Fruit fly (Drosophila melanogaster): ENCODE data around the gene Kul.

Kul gene

dm6 chr3R:29748591-29749303 lies 23.1 kb downstream of the Kul start, which contains the start of the genes ATPsyngamma and yata (continued):
- TF ChIP-seq CG9932 (GFP tag; IDR thresholded peaks at IDR 0.05) = peak; percentile 53; the same call in 1 of the 2 replicates
- TF ChIP-seq pzg (GFP tag; optimal IDR thresholded peaks at IDR 0.05) = peak; percentile 49
- TF ChIP-seq ind (GFP tag; optimal IDR thresholded peaks at IDR 0.05) = peak; percentile 36
- TF ChIP-seq Dip3 (GFP tag; optimal IDR thresholded peaks at IDR 0.05) = no peak
- peak; percentile 32 for TF ChIP-seq salm (tag; optimal IDR thresholded peaks at IDR 0.05)
- TF ChIP-seq Dbx (GFP tag; IDR thresholded peaks at IDR 0.05) = no peak
- no peak for TF ChIP-seq CG8089 (GFP tag; optimal IDR thresholded peaks at IDR 0.05)
- TF ChIP-seq mld (GFP tag; IDR thresholded peaks at IDR 0.05; ENCODE audit: partially characterized antibody) = 0 out of 3 replicates have a peak, but pooled peaks have one; percentile 36
- no peak for TF ChIP-seq ttk (GFP tag; IDR thresholded peaks at IDR 0.05)
- TF ChIP-seq prd (optimal IDR thresholded peaks at IDR 0.05) = no peak
- peak; percentile 50; the same call in 2 of the 3 replicates for TF ChIP-seq prd (GFP tag; IDR thresholded peaks at IDR 0.05)
- peak; percentile 6 for TF ChIP-seq Med (GFP tag)
- 0 out of 2 replicates have a peak, but pooled peaks have one; percentile 30 for TF ChIP-seq nerfin-2 (GFP tag; IDR thresholded peaks at IDR 0.05; ENCODE audit: partially characterized antibody)
- peak; percentile 81 for TF ChIP-seq bbx (GFP tag; IDR thresholded peaks at IDR 0.05; ENCODE audit: partially characterized antibody)
- peak; percentile 70 for TF ChIP-seq CG14710 (tag; optimal IDR thresholded peaks at IDR 0.05)
- no peak for TF ChIP-seq CG16815 (GFP tag; optimal IDR thresholded peaks at IDR 0.05)
- TF ChIP-seq Hand (GFP tag; optimal IDR thresholded peaks at IDR 0.05) = no peak
- TF ChIP-seq CG17912 (GFP tag; optimal IDR thresholded peaks at IDR 0.05) = peak; percentile 20
- TF ChIP-seq CG2116 (GFP tag; optimal IDR thresholded peaks at IDR 0.05) = peak; percentile 30
- no peak for TF ChIP-seq scrt (GFP tag; optimal IDR thresholded peaks at IDR 0.05)
- peak; percentile 79 for TF ChIP-seq CG6791 (GFP tag; IDR thresholded peaks at IDR 0.05; ENCODE audit: partially characterized antibody)
- peak; percentile 67 for TF ChIP-seq oc (tag; optimal IDR thresholded peaks at IDR 0.05)
- peak; percentile 67 for TF ChIP-seq sna (GFP tag; IDR thresholded peaks at IDR 0.05; ENCODE audit: partially characterized antibody)
- no peak for TF ChIP-seq CG6175 (GFP tag; IDR thresholded peaks at IDR 0.05)
- TF ChIP-seq CG14860 (GFP tag; IDR thresholded peaks at IDR 0.05; ENCODE audit: partially characterized antibody) = peak; percentile 22; the same call in 1 of the 3 replicates
- TF ChIP-seq sisA (GFP tag; IDR thresholded peaks at IDR 0.05) = 0 out of 2 replicates have a peak, but pooled peaks have one; percentile 28
- peak; percentile 43 for TF ChIP-seq CG33557 (GFP tag; optimal IDR thresholded peaks at IDR 0.05)
- TF ChIP-seq CG17328 (GFP tag; IDR thresholded peaks at IDR 0.05) = no peak
- TF ChIP-seq Myb (GFP tag; optimal IDR thresholded peaks at IDR 0.05) = no peak
- TF ChIP-seq ems (GFP tag; optimal IDR thresholded peaks at IDR 0.05) = no peak
- TF ChIP-seq CG32532 (GFP tag; IDR thresholded peaks at IDR 0.05) = peak; percentile 54; the same call in 1 of the 2 replicates
- TF ChIP-seq CG6272 (GFP tag; IDR thresholded peaks at IDR 0.05) = no peak
- peak; percentile 19 for TF ChIP-seq CG13624 (GFP tag; optimal IDR thresholded peaks at IDR 0.05)
- TF ChIP-seq Pdp1 (GFP tag; optimal IDR thresholded peaks at IDR 0.05) = peak in 1 of 2 experiments; percentile 99
- TF ChIP-seq z (GFP tag; IDR thresholded peaks at IDR 0.05) = no peak
- peak; percentile 66 for TF ChIP-seq B-H2 (GFP tag; optimal IDR thresholded peaks at IDR 0.05)
- 0 out of 3 replicates have a peak, but pooled peaks have one; percentile 26 for TF ChIP-seq tgo (GFP tag; IDR thresholded peaks at IDR 0.05)
- TF ChIP-seq CG8924 (tag; optimal IDR thresholded peaks at IDR 0.05) = peak; percentile 57
- TF ChIP-seq CG6813 (GFP tag; optimal IDR thresholded peaks at IDR 0.05) = no peak
- peak; percentile 19 for TF ChIP-seq Ssrp (tag; optimal IDR thresholded peaks at IDR 0.05)
- no peak for TF ChIP-seq CG1647 (GFP tag; optimal IDR thresholded peaks at IDR 0.05)
- peak; percentile 41 for TF ChIP-seq Dek (tag; optimal IDR thresholded peaks at IDR 0.05)
- no peak for TF ChIP-seq esg (GFP tag; conservative IDR thresholded peaks at IDR 0.05)
- no peak for TF ChIP-seq trh (GFP tag; optimal IDR thresholded peaks at IDR 0.05)
- TF ChIP-seq dati (GFP tag; IDR thresholded peaks at IDR 0.05) = no peak
- peak; percentile 60; the same call in 2 of the 3 replicates for TF ChIP-seq zen2 (GFP tag; IDR thresholded peaks at IDR 0.05; ENCODE audit: partially characterized antibody)
- TF ChIP-seq HLH4C (GFP tag; IDR thresholded peaks at IDR 0.05; ENCODE audit: partially characterized antibody) = peak; percentile 53; the same call in 1 of the 3 replicates
- TF ChIP-seq CG12391 (tag; optimal IDR thresholded peaks at IDR 0.05) = peak; percentile 67

Data from whole organism, embryonic.